Worm (Caenorhabditis elegans) whole organism, late embryonic: ENCODE measurements around the gene F17C11.13.

ENCODE experiments used
- ahr-1 ChIP-seq: sonication (generic microtip); optimal IDR thresholded peaks from 2 replicates; lab custom pipeline; 2016; ENCODE audit warnings: missing genetic modification characterization, missing compliant biosample characterization
- ama-1 ChIP-seq: fragments of 150-350 bp; optimal IDR thresholded peaks from 2 replicates; lab custom pipeline; 2014
- ceh-19 ChIP-seq: fragments of 200-800 bp; sonication (Bioruptor generic); optimal IDR thresholded peaks from 2 replicates; lab custom pipeline; 2018; ENCODE audit warnings: mild to moderate bottlenecking, missing genetic modification characterization, missing compliant biosample characterization
- dmd-4 ChIP-seq: sonication (generic microtip); optimal IDR thresholded peaks from 2 replicates; lab custom pipeline; 2016; ENCODE audit warnings: borderline replicate concordance, missing genetic modification characterization, missing compliant biosample characterization
- dve-1 ChIP-seq: sonication (generic microtip); optimal IDR thresholded peaks from 2 replicates; lab custom pipeline; 2017; ENCODE audit warnings: antibody characterized with exemption, mild to moderate bottlenecking, missing genetic modification characterization, missing compliant biosample characterization
- ets-4 ChIP-seq: sonication (generic microtip); optimal IDR thresholded peaks from 2 replicates; lab custom pipeline; 2016; ENCODE audit warnings: missing genetic modification characterization, missing compliant biosample characterization
- eyg-1 ChIP-seq: sonication (generic microtip); optimal IDR thresholded peaks from 2 replicates; lab custom pipeline; 2016; ENCODE audit warnings: missing genotype, missing genetic modification characterization, missing compliant biosample characterization
- fkh-10 ChIP-seq: fragments of 150-350 bp; optimal IDR thresholded peaks from 2 replicates; lab custom pipeline; 2014; ENCODE audit warnings: missing biosample characterization, missing genetic modification reagents, missing genetic modification characterization
- lim-6 ChIP-seq: sonication (generic microtip); optimal IDR thresholded peaks from 2 replicates; lab custom pipeline; 2016; ENCODE audit warnings: missing genetic modification characterization, missing compliant biosample characterization
- nhr-11 ChIP-seq: fragments of 150-350 bp; optimal IDR thresholded peaks from 2 replicates; lab custom pipeline; 2014; ENCODE audit warnings: missing biosample characterization, missing genetic modification characterization
- nhr-232 ChIP-seq: sonication (generic microtip); optimal IDR thresholded peaks from 2 replicates; lab custom pipeline; 2016; ENCODE audit warnings: missing genetic modification characterization, missing compliant biosample characterization
- pax-1 ChIP-seq: fragments of 150-350 bp; optimal IDR thresholded peaks from 2 replicates; lab custom pipeline; 2014; ENCODE audit warnings: missing biosample characterization, missing genetic modification characterization
- unc-86 ChIP-seq: sonication (generic microtip); optimal IDR thresholded peaks from 2 replicates; lab custom pipeline; 2016; ENCODE audit warnings: missing genetic modification characterization, missing compliant biosample characterization

DNA sequence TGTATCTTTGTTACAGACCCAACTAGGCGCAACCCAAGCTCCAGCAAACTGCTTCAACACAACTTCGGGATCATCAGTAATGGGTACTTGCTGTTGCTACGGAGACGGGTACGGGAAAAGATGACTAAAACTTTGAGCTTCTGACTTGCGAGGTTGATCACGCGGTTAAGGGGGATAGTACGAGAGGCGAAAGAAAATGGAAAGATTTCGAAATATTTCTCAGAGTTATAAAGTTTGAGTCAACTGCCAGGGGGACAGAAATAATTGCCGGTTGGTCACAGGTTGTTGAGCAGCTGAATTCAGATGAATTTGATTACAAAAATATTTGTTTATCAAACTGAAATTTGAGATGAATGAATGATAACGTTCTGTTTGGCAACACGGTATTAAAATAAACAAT is 30.1 kb upstream of the F17C11.13 start:
- TF ChIP-seq ahr-1 (no peak), nhr-11 (tag; lab: Kevin White, UChicago) (no peak), dve-1 (no peak), ets-4 (tag; lab: Kevin White, UChicago) (no peak), dmd-4 (tag; lab: Kevin White, UChicago) (no peak), nhr-232 (tag; lab: Kevin White, UChicago) (no peak), ama-1 (lab: Kevin White, UChicago) (no peak), ceh-19 (no peak), pax-1 (tag; lab: Kevin White, UChicago) (no peak), unc-86 (tag; lab: Kevin White, UChicago) (no peak), fkh-10 (GFP tag; lab: Kevin White, UChicago) (no peak), lim-6 (tag; lab: Kevin White, UChicago) (no peak), eyg-1 (tag; lab: Kevin White, UChicago) (no peak)
